Worm (Caenorhabditis elegans) whole organism, young adult: Measurements from ENCODE around the gene clec-80.
A peak's percentile ranks its signal among the peaks of the same experiment; 100 is the strongest.

Source experiments
- B0336.3 ChIP-seq: fragments of 200-800 bp; sonication (Bioruptor generic); IDR thresholded peaks from 2 replicates; pipeline ENCODE4 v1.3.6; 2022; ENCODE audit warnings: missing genetic modification characterization, missing compliant biosample characterization
- F10E7.11 ChIP-seq: sonication (generic microtip); optimal IDR thresholded peaks from 2 replicates; lab custom pipeline; 2017; ENCODE audit warnings: mild to moderate bottlenecking, missing genetic modification characterization, moderate library complexity, missing compliant biosample characterization
- F55B11.4 ChIP-seq: sonication (generic microtip); optimal IDR thresholded peaks from 2 replicates; lab custom pipeline; 2016; ENCODE audit warnings: missing compliant biosample characterization, missing genetic modification characterization, borderline replicate concordance; ENCODE audit not compliant: insufficient read depth
- F57C9.4 ChIP-seq: sonication (generic microtip); optimal IDR thresholded peaks from 2 replicates; lab custom pipeline; 2017; ENCODE audit warnings: mild to moderate bottlenecking, missing genetic modification characterization, missing compliant biosample characterization
- K11D2.4 ChIP-seq: fragments of 200-800 bp; sonication (Bioruptor generic); IDR thresholded peaks from 2 replicates; pipeline ENCODE4 v1.3.6; 2022; ENCODE audit warnings: missing genetic modification reagents, missing genetic modification characterization, missing compliant biosample characterization
- K12H6.12 ChIP-seq: fragments of 200-800 bp; sonication (Bioruptor generic); optimal IDR thresholded peaks from 2 replicates; lab custom pipeline; 2018; ENCODE audit warnings: mild to moderate bottlenecking, missing genetic modification characterization, missing compliant biosample characterization
- Y56A3A.18 ChIP-seq: fragments of 200-800 bp; sonication (Bioruptor generic); IDR thresholded peaks from 2 replicates; pipeline ENCODE4 v1.3.6; 2022; ENCODE audit warnings: missing genetic modification reagents, missing genetic modification characterization, missing compliant biosample characterization
- Y79H2A.3 ChIP-seq: fragments of 200-800 bp; sonication (Bioruptor generic); conservative IDR thresholded peaks from 2 replicates; pipeline ENCODE4 v1.3.6; 2022; ENCODE audit warnings: missing genetic modification reagents, missing genetic modification characterization, missing compliant biosample characterization
- Y95B8A.8 ChIP-seq: fragments of 200-800 bp; sonication (Bioruptor generic); IDR thresholded peaks from 2 replicates; pipeline ENCODE4 v1.3.6; 2022; ENCODE audit warnings: missing genetic modification reagents, missing genetic modification characterization, missing compliant biosample characterization
- ZK185.1 ChIP-seq: sonication (generic microtip); optimal IDR thresholded peaks from 2 replicates; lab custom pipeline; 2016; ENCODE audit warnings: mild to moderate bottlenecking, missing genetic modification characterization, missing compliant biosample characterization; ENCODE audit not compliant: poor library complexity, severe bottlenecking
- akir-1 ChIP-seq: fragments of 200-800 bp; sonication (Bioruptor generic); optimal IDR thresholded peaks from 2 replicates; lab custom pipeline; 2018; ENCODE audit warnings: mild to moderate bottlenecking, missing genetic modification characterization, moderate library complexity, missing compliant biosample characterization
- atf-7 ChIP-seq: sonication (generic microtip); optimal IDR thresholded peaks from 2 replicates; lab custom pipeline; 2017; ENCODE audit warnings: mild to moderate bottlenecking, missing genetic modification characterization, missing compliant biosample characterization
- attf-3 ChIP-seq: fragments of 200-800 bp; sonication (Bioruptor generic); conservative IDR thresholded peaks from 2 replicates; pipeline ENCODE4 v1.3.6; 2022; ENCODE audit warnings: missing genetic modification reagents, missing genetic modification characterization, missing compliant biosample characterization
- attf-6 ChIP-seq: fragments of 200-800 bp; sonication (Bioruptor generic); IDR thresholded peaks from 2 replicates; pipeline ENCODE4 v1.3.6; 2022; ENCODE audit warnings: missing genetic modification reagents, missing genetic modification characterization, missing compliant biosample characterization
- bed-1 ChIP-seq: fragments of 200-800 bp; sonication (Bioruptor generic); IDR thresholded peaks from 2 replicates; pipeline ENCODE4 v1.3.6; 2022; ENCODE audit warnings: missing genetic modification reagents, missing genetic modification characterization, missing compliant biosample characterization
- cebp-1 ChIP-seq, 2 experiments: fragments of 200-800 bp in 1 of 2; sonication (Bioruptor generic) in 1 of 2; sonication (generic microtip) in 1 of 2; IDR thresholded peaks in 1 of 2; optimal IDR thresholded peaks in 1 of 2; 2 replicates each; pipeline versions ENCODE4 v1.3.6 to Lab custom; 2017 to 2022; ENCODE audit warnings: missing compliant biosample characterization in 2 of 2, missing genetic modification characterization in 2 of 2, mild to moderate bottlenecking in 1 of 2, missing genetic modification reagents in 1 of 2, moderate library complexity in 1 of 2
- cebp-2 ChIP-seq: fragments of 200-800 bp; sonication (Bioruptor generic); IDR thresholded peaks from 2 replicates; pipeline ENCODE4 v1.3.6; 2022; ENCODE audit warnings: missing genetic modification characterization, missing compliant biosample characterization
- ceh-79 ChIP-seq: sonication (generic microtip); optimal IDR thresholded peaks from 2 replicates; lab custom pipeline; 2017; ENCODE audit warnings: mild to moderate bottlenecking, missing genetic modification characterization, missing compliant biosample characterization
- dox-1 ChIP-seq: fragments of 200-800 bp; sonication (Bioruptor generic); IDR thresholded peaks from 2 replicates; pipeline ENCODE4 v1.3.6; 2022; ENCODE audit warnings: missing genetic modification reagents, missing genetic modification characterization, missing compliant biosample characterization
- egl-44 ChIP-seq: fragments of 200-800 bp; sonication (Bioruptor generic); IDR thresholded peaks from 2 replicates; pipeline ENCODE4 v1.3.6; 2022; ENCODE audit warnings: missing genetic modification reagents, missing genetic modification characterization, missing compliant biosample characterization
- egrh-3 ChIP-seq: fragments of 200-800 bp; sonication (Bioruptor generic); IDR thresholded peaks from 2 replicates; pipeline ENCODE4 v1.3.6; 2022; ENCODE audit warnings: missing genetic modification reagents, missing genetic modification characterization, missing compliant biosample characterization
- fkh-3 ChIP-seq: sonication (generic microtip); optimal IDR thresholded peaks from 2 replicates; lab custom pipeline; 2016; ENCODE audit warnings: mild to moderate bottlenecking, missing genetic modification characterization, missing compliant biosample characterization
- him-1 ChIP-seq: sonication (generic microtip); optimal IDR thresholded peaks from 2 replicates; lab custom pipeline; 2016; ENCODE audit warnings: missing genotype, missing genetic modification reagents, missing genetic modification characterization, missing compliant biosample characterization
- lag-1 ChIP-seq: fragments of 200-800 bp; sonication (Bioruptor generic); IDR thresholded peaks from 2 replicates; pipeline ENCODE4 v1.3.6; 2022; ENCODE audit warnings: missing genetic modification reagents, missing genetic modification characterization, missing compliant biosample characterization
- let-526 ChIP-seq: fragments of 200-800 bp; sonication (Bioruptor generic); IDR thresholded peaks from 2 replicates; pipeline ENCODE4 v1.3.6; 2022; ENCODE audit warnings: missing genetic modification reagents, missing genetic modification characterization, missing compliant biosample characterization
- lsl-1 ChIP-seq: fragments of 200-800 bp; sonication (Bioruptor generic); optimal IDR thresholded peaks from 2 replicates; lab custom pipeline; 2018; ENCODE audit warnings: mild to moderate bottlenecking, missing genetic modification characterization, moderate library complexity, missing compliant biosample characterization
- lsy-27 ChIP-seq: sonication (generic microtip); optimal IDR thresholded peaks from 2 replicates; lab custom pipeline; 2017; ENCODE audit warnings: missing genetic modification characterization, mild to moderate bottlenecking, missing compliant biosample characterization, antibody characterized with exemption, missing genotype, borderline replicate concordance; ENCODE audit not compliant: insufficient read depth
- madf-10 ChIP-seq: sonication (generic microtip); optimal IDR thresholded peaks from 2 replicates; lab custom pipeline; 2016; ENCODE audit warnings: mild to moderate bottlenecking, missing genetic modification characterization, missing compliant biosample characterization
- madf-3 ChIP-seq: fragments of 200-800 bp; sonication (Bioruptor generic); IDR thresholded peaks from 2 replicates; pipeline ENCODE4 v1.3.6; 2022; ENCODE audit warnings: missing genetic modification reagents, missing genetic modification characterization, missing compliant biosample characterization
- mcd-1 ChIP-seq: fragments of 200-800 bp; sonication (Bioruptor generic); IDR thresholded peaks from 2 replicates; pipeline ENCODE4 v1.3.6; 2022; ENCODE audit warnings: missing genetic modification reagents, missing genetic modification characterization, missing compliant biosample characterization
- mes-4 ChIP-seq: sonication (generic microtip); optimal IDR thresholded peaks from 2 replicates; lab custom pipeline; 2016; ENCODE audit warnings: missing genotype, missing genetic modification characterization, missing compliant biosample characterization
- nhr-90 ChIP-seq: sonication (generic microtip); optimal IDR thresholded peaks from 2 replicates; lab custom pipeline; 2016; ENCODE audit warnings: missing genotype, mild to moderate bottlenecking, missing genetic modification characterization, missing compliant biosample characterization
- pbrm-1 ChIP-seq: fragments of 200-800 bp; sonication (Bioruptor generic); IDR thresholded peaks from 2 replicates; pipeline ENCODE4 v1.3.6; 2022; ENCODE audit warnings: missing genetic modification reagents, missing genetic modification characterization, missing compliant biosample characterization
- rcor-1 ChIP-seq: fragments of 200-800 bp; sonication (Bioruptor generic); IDR thresholded peaks from 2 replicates; pipeline ENCODE4 v1.3.6; 2022; ENCODE audit warnings: missing genetic modification reagents, missing genetic modification characterization, missing compliant biosample characterization
- repo-1 ChIP-seq: sonication (generic microtip); optimal IDR thresholded peaks from 2 replicates; lab custom pipeline; 2017; ENCODE audit warnings: mild to moderate bottlenecking, missing genetic modification characterization, missing compliant biosample characterization
- snpc-1.1 ChIP-seq: sonication (generic microtip); optimal IDR thresholded peaks from 2 replicates; lab custom pipeline; 2017; ENCODE audit warnings: missing genetic modification characterization, mild to moderate bottlenecking, missing compliant biosample characterization, antibody characterized with exemption, moderate library complexity, missing genotype, missing genetic modification reagents; ENCODE audit not compliant: insufficient read depth
- snpc-1.3 ChIP-seq: sonication (generic microtip); optimal IDR thresholded peaks from 2 replicates; lab custom pipeline; 2017; ENCODE audit warnings: missing genetic modification characterization, mild to moderate bottlenecking, missing compliant biosample characterization, antibody characterized with exemption, moderate library complexity, missing genotype, missing genetic modification reagents; ENCODE audit not compliant: insufficient read depth
- snpc-3.4 ChIP-seq: sonication (generic microtip); optimal IDR thresholded peaks from 2 replicates; lab custom pipeline; 2017; ENCODE audit warnings: missing genetic modification characterization, mild to moderate bottlenecking, missing compliant biosample characterization, antibody characterized with exemption, moderate library complexity, missing genotype, missing genetic modification reagents
- tbp1 ChIP-seq: fragments of 200-800 bp; sonication (Bioruptor generic); optimal IDR thresholded peaks from 2 replicates; lab custom pipeline; 2018; ENCODE audit warnings: mild to moderate bottlenecking, missing genetic modification characterization, missing compliant biosample characterization
- unc-130 ChIP-seq: sonication (generic microtip); optimal IDR thresholded peaks from 2 replicates; lab custom pipeline; 2016; ENCODE audit warnings: missing genetic modification reagents, missing genetic modification characterization, missing compliant biosample characterization
- xnd-1 ChIP-seq: sonication (generic microtip); optimal IDR thresholded peaks from 2 replicates; lab custom pipeline; 2016; ENCODE audit warnings: missing genotype, missing genetic modification reagents, missing genetic modification characterization, missing compliant biosample characterization
- ztf-26 ChIP-seq: sonication (generic microtip); optimal IDR thresholded peaks from 2 replicates; lab custom pipeline; 2017; ENCODE audit warnings: missing genetic modification characterization, missing compliant biosample characterization
- ztf-28 ChIP-seq: fragments of 200-800 bp; sonication (Bioruptor generic); IDR thresholded peaks from 2 replicates; pipeline ENCODE4 v1.3.6; 2022; ENCODE audit warnings: missing genetic modification reagents, missing genetic modification characterization, missing compliant biosample characterization

clec-80 gene

DNA sequence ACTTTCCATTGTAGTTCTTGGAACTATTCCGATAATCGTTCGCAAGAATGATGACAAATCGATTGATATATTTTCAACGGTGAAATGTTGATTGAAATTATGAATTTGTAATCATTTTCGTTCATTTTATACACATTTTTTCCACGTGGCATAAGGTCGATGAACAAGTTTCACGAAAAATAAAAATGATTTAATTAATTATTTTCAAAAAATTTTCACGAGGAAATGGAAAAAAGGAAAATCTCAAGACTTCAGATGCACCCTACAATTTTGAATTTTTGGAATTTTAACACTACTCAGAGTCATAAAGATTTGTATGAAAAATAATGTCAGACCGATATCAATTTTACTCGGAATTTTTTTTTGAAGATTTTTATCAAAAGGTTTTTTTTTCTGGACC, 3.9 kb upstream of the clec-80 start, which contains the start of gene Y54G2A.13:
Y54G2A.13 (minus strand) TSS at position 101 of the 400 bp plus-strand sequence.
- TF ChIP-seq bed-1 (GFP tag; lab: Robert Waterston, UW) (no peak), lag-1 (no peak), Y56A3A.18 (GFP tag; lab: Robert Waterston, UW) (no peak), mes-4 (no peak), ztf-28 (no peak), unc-130 (GFP tag; lab: Kevin White, UChicago) (no peak), cebp-1 (GFP tag; IDR thresholded peaks at IDR 0.05; lab: Robert Waterston, UW) (no peak), cebp-1 (tag; optimal IDR thresholded peaks at IDR 0.05; lab: Kevin White, UChicago) (no peak), K11D2.4 (GFP tag; lab: Robert Waterston, UW) (no peak), xnd-1 (tag; lab: Kevin White, UChicago) (no peak)

DNA sequence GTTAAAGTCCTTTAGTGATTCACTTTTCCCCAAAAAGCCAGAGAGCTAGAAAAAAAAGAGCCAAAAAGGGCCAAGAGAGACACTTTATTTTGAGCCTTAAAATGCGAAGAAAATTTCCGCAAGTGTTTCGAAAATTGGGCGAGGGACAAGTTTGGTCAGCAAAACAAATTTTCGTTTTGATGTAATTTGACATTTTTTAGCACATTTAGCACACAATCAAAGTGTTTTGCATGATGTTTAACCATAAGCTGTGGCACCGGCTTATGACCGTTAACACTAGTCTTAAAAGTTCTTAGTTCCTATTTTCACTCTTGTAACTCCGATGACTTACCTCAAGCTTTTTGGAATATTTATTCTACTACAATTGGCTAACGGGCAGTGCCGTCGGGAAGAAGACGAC, 3.1 kb upstream of the clec-80 start, which contains the start of gene Y54G2A.37:
Y54G2A.37 (plus strand) TSS at position 301 of the 400 bp plus-strand sequence.
- TF ChIP-seq attf-3 (GFP tag; lab: Robert Waterston, UW) (no peak), F57C9.4 (tag; lab: Kevin White, UChicago) (no peak), bed-1 (GFP tag; lab: Robert Waterston, UW) (no peak), mcd-1 (GFP tag; lab: Robert Waterston, UW) (no peak), K11D2.4 (GFP tag; lab: Robert Waterston, UW) (no peak)

DNA sequence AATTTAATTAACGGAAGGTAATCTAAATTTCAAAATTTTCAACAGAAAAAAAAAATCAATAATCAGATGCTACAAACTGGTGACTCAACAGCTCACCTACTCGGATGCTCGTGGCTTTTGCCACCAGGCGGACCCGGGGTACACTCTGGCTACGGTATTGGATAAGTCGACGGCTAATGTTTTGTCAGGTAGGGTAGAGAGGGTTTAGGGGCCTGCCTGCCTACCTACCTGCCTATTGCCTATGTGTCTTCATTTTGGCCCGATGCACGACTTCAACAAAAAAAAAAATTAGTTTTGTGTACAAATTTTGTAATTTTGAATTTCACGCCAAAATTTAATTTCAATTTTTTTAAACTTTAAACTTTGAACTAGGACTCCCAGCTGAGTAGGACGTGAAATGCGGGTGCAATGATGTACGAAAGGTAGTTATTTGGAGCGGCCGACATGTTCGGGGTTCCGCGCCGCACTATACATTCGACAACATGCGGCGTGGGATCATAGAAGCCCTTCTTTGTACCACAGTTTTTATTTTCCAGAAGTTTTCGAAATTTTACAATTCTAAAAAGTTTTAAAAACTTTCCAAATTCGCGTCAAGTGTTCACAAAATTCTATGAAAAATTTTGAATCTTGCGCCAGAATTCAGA, 2.0 kb downstream of the clec-80 start:
- TF ChIP-seq snpc-3.4 (tag; lab: Kevin White, UChicago) = peak; percentile 76
- peak; percentile 3 for TF ChIP-seq atf-7 (tag; lab: Kevin White, UChicago)
- no peak for TF ChIP-seq B0336.3 (GFP tag; lab: Robert Waterston, UW)
- peak; percentile 94 for TF ChIP-seq snpc-1.1 (tag; lab: Kevin White, UChicago)
- no peak for TF ChIP-seq ztf-26
- no peak for TF ChIP-seq egrh-3 (GFP tag; lab: Robert Waterston, UW)
- TF ChIP-seq pbrm-1 (GFP tag; lab: Robert Waterston, UW) = no peak
- TF ChIP-seq akir-1 (GFP tag; lab: Kevin White, UChicago) = no peak
- TF ChIP-seq unc-130 (GFP tag; lab: Kevin White, UChicago) = no peak
- TF ChIP-seq ZK185.1 (tag; lab: Kevin White, UChicago) = no peak
- no peak for TF ChIP-seq madf-10
- TF ChIP-seq tbp1 (GFP tag; lab: Kevin White, UChicago) = peak; percentile 37
- TF ChIP-seq rcor-1 (GFP tag; lab: Robert Waterston, UW) = no peak
- no peak for TF ChIP-seq attf-6 (GFP tag; lab: Robert Waterston, UW)
- TF ChIP-seq Y79H2A.3 (GFP tag; lab: Robert Waterston, UW) = no peak
- no peak for TF ChIP-seq F10E7.11 (tag; lab: Kevin White, UChicago)
- no peak for TF ChIP-seq ceh-79 (tag; lab: Kevin White, UChicago)
- TF ChIP-seq fkh-3 (tag; lab: Kevin White, UChicago) = no peak
- TF ChIP-seq him-1 (tag; lab: Kevin White, UChicago) = peak; percentile 83
- TF ChIP-seq madf-3 = no peak
- TF ChIP-seq let-526 = no peak
- no peak for TF ChIP-seq lsy-27 (tag; lab: Kevin White, UChicago)
- peak; percentile 5 for TF ChIP-seq lsl-1 (GFP tag; lab: Kevin White, UChicago)
- no peak for TF ChIP-seq nhr-90 (tag; lab: Kevin White, UChicago)
- no peak for TF ChIP-seq Y95B8A.8 (GFP tag; lab: Robert Waterston, UW)
- TF ChIP-seq K12H6.12 (tag; lab: Kevin White, UChicago) = no peak
- no peak for TF ChIP-seq cebp-2 (GFP tag; lab: Robert Waterston, UW)
- no peak for TF ChIP-seq bed-1 (GFP tag; lab: Robert Waterston, UW)
- no peak for TF ChIP-seq dox-1
- no peak for TF ChIP-seq egl-44
- TF ChIP-seq repo-1 (tag; lab: Kevin White, UChicago) = no peak
- peak; percentile 45 for TF ChIP-seq snpc-1.3 (tag; lab: Kevin White, UChicago)
- TF ChIP-seq F55B11.4 (tag; lab: Kevin White, UChicago) = no peak
